Worm (Caenorhabditis elegans) whole organism, late embryonic: ENCODE data around the gene F19H6.6.

Source experiments
- ceh-2 ChIP-seq: sonication (generic microtip); optimal IDR thresholded peaks from 2 replicates; lab custom pipeline; 2016; ENCODE audit warnings: missing genotype, missing genetic modification characterization, missing compliant biosample characterization
- elt-2 ChIP-seq: sonication (generic microtip); optimal IDR thresholded peaks from 2 replicates; lab custom pipeline; 2016; ENCODE audit warnings: missing genetic modification reagents, missing genetic modification characterization, missing compliant biosample characterization
- fkh-10 ChIP-seq: fragments of 150-350 bp; optimal IDR thresholded peaks from 2 replicates; lab custom pipeline; 2014; ENCODE audit warnings: missing biosample characterization, missing genetic modification reagents, missing genetic modification characterization
- nhr-11 ChIP-seq: fragments of 150-350 bp; optimal IDR thresholded peaks from 2 replicates; lab custom pipeline; 2014; ENCODE audit warnings: missing biosample characterization, missing genetic modification characterization
- pha-4 ChIP-seq: fragments of 150-350 bp; optimal IDR thresholded peaks from 2 replicates; lab custom pipeline; 2018; ENCODE audit warnings: missing biosample characterization, missing genetic modification reagents, missing genetic modification characterization
- sox-4 ChIP-seq: sonication (generic microtip); optimal IDR thresholded peaks from 2 replicates; lab custom pipeline; 2017; ENCODE audit warnings: mild to moderate bottlenecking, missing genetic modification characterization, inconsistent platforms, missing compliant biosample characterization
- tbx-2 ChIP-seq: sonication (generic microtip); optimal IDR thresholded peaks from 2 replicates; lab custom pipeline; 2016; ENCODE audit warnings: missing genetic modification characterization, missing compliant biosample characterization

- TF ChIP-seq tbx-2 (tag; lab: Kevin White, UChicago), result no peak
- TF ChIP-seq fkh-10 (GFP tag; lab: Kevin White, UChicago), result no peak
- TF ChIP-seq elt-2 (tag; lab: Kevin White, UChicago), result no peak
- no peak for TF ChIP-seq nhr-11 (tag; lab: Kevin White, UChicago)
- no peak for TF ChIP-seq ceh-2 (tag; lab: Kevin White, UChicago)
- no peak for TF ChIP-seq pha-4 (tag; lab: Kevin White, UChicago)
- TF ChIP-seq sox-4 (tag; lab: Kevin White, UChicago), result no peak
Observed at ce11 chrX:12314395-12314794, 46.2 kb upstream of the F19H6.6 start.
